Fruit fly (Drosophila melanogaster) whole organism, embryonic: ENCODE data around the gene Hayan.

Experiments
- Atf-2 ChIP-seq: fragments of 200-800 bp; sonication (Bioruptor generic); optimal IDR thresholded peaks from 2 replicates; lab custom pipeline; 2016; ENCODE audit warnings: missing biosample characterization, missing genetic modification characterization
- Atf6 ChIP-seq: fragments of 200-800 bp; sonication (Bioruptor generic); IDR thresholded peaks from 2 replicates; pipeline ENCODE4 v1.3.6; 2022; ENCODE audit warnings: missing biosample characterization, missing genetic modification characterization
- B-H1 ChIP-seq: fragments of 200-800 bp; sonication (Bioruptor generic); IDR thresholded peaks from 3 replicates; pipeline ENCODE4 v1.3.6; 2022; ENCODE audit warnings: missing biosample characterization, missing genetic modification characterization
- B-H2 ChIP-seq: fragments of 200-800 bp; sonication (Bioruptor generic); optimal IDR thresholded peaks from 2 replicates; lab custom pipeline; 2018; ENCODE audit warnings: missing biosample characterization, mild to moderate bottlenecking, missing genetic modification characterization
- CG10321 ChIP-seq: fragments of 200-800 bp; sonication (Bioruptor generic); IDR thresholded peaks from 2 replicates; pipeline ENCODE4 v1.3.6; 2022; ENCODE audit warnings: missing biosample characterization, missing genetic modification characterization
- CG12769 ChIP-seq: fragments of 200-800 bp; sonication (Bioruptor generic); optimal IDR thresholded peaks from 2 replicates; lab custom pipeline; 2019; ENCODE audit warnings: missing biosample characterization, mild to moderate bottlenecking, missing genetic modification characterization, moderate library complexity
- CG13775 ChIP-seq: fragments of 200-800 bp; sonication (Bioruptor generic); optimal IDR thresholded peaks from 3 replicates; lab custom pipeline; 2017; ENCODE audit warnings: missing biosample characterization, mild to moderate bottlenecking, missing genetic modification characterization
- CG15601 ChIP-seq: fragments of 200-800 bp; sonication (Bioruptor generic); optimal IDR thresholded peaks from 3 replicates; lab custom pipeline; 2019; ENCODE audit warnings: missing biosample characterization, mild to moderate bottlenecking, missing genetic modification characterization, moderate library complexity
- CG15696 ChIP-seq: fragments of 200-800 bp; sonication (Bioruptor generic); optimal IDR thresholded peaks from 2 replicates; lab custom pipeline; 2019; ENCODE audit warnings: missing biosample characterization, mild to moderate bottlenecking, missing genetic modification characterization, moderate library complexity
- CG17802 ChIP-seq: fragments of 200-800 bp; sonication (Bioruptor generic); optimal IDR thresholded peaks from 2 replicates; lab custom pipeline; 2018; ENCODE audit warnings: missing biosample characterization, mild to moderate bottlenecking, missing genetic modification characterization, moderate library complexity
- CG18011 ChIP-seq: fragments of 200-800 bp; sonication (Bioruptor generic); optimal IDR thresholded peaks from 2 replicates; lab custom pipeline; 2017; ENCODE audit warnings: missing biosample characterization, missing genetic modification characterization, mild to moderate bottlenecking, moderate library complexity, missing genotype
- CG31365 ChIP-seq: fragments of 200-800 bp; sonication (Bioruptor generic); optimal IDR thresholded peaks from 2 replicates; lab custom pipeline; 2018; ENCODE audit warnings: missing biosample characterization, mild to moderate bottlenecking, missing genetic modification characterization
- CG34376 ChIP-seq: fragments of 200-800 bp; sonication (Bioruptor generic); optimal IDR thresholded peaks from 2 replicates; lab custom pipeline; 2018; ENCODE audit warnings: missing biosample characterization, mild to moderate bottlenecking, missing genetic modification characterization
- CG3995 ChIP-seq: fragments of 200-800 bp; sonication (Bioruptor generic); optimal IDR thresholded peaks from 3 replicates; lab custom pipeline; 2016; ENCODE audit warnings: missing biosample characterization, missing genetic modification characterization
- CG4424 ChIP-seq: fragments of 200-800 bp; sonication (Bioruptor generic); optimal IDR thresholded peaks from 3 replicates; lab custom pipeline; 2016; ENCODE audit warnings: missing biosample characterization, missing genetic modification characterization
- CG4820 ChIP-seq: fragments of 200-800 bp; sonication (Bioruptor generic); optimal IDR thresholded peaks from 3 replicates; lab custom pipeline; 2016; ENCODE audit warnings: missing biosample characterization, missing genetic modification characterization
- CG6272 ChIP-seq: fragments of 200-800 bp; sonication (Bioruptor generic); IDR thresholded peaks from 2 replicates; pipeline ENCODE4 v1.3.6; 2022; ENCODE audit warnings: missing biosample characterization, missing genetic modification characterization
- CG6854 ChIP-seq: fragments of 200-800 bp; sonication (Bioruptor generic); optimal IDR thresholded peaks from 3 replicates; lab custom pipeline; 2017; ENCODE audit warnings: missing biosample characterization, mild to moderate bottlenecking, missing genetic modification characterization
- CG7786 ChIP-seq: fragments of 200-800 bp; sonication (Bioruptor generic); optimal IDR thresholded peaks from 2 replicates; lab custom pipeline; 2016; ENCODE audit warnings: missing biosample characterization, missing genetic modification characterization
- CG9215 ChIP-seq: fragments of 200-800 bp; sonication (Bioruptor generic); IDR thresholded peaks from 2 replicates; pipeline ENCODE4 v1.3.6; 2022; ENCODE audit warnings: missing biosample characterization, missing genetic modification characterization
- CG9932 ChIP-seq: fragments of 200-800 bp; sonication (Bioruptor generic); IDR thresholded peaks from 2 replicates; pipeline ENCODE4 v1.3.6; 2022; ENCODE audit warnings: missing biosample characterization, missing genetic modification characterization
- CTCF ChIP-seq: fragments of 200-800 bp; sonication (Bioruptor generic); optimal IDR thresholded peaks from 2 replicates; lab custom pipeline; 2017; ENCODE audit warnings: missing biosample characterization, mild to moderate bottlenecking, missing genetic modification characterization, moderate library complexity
- Chrac-16 ChIP-seq: fragments of 200-800 bp; sonication (Bioruptor generic); optimal IDR thresholded peaks from 3 replicates; lab custom pipeline; 2016; ENCODE audit warnings: missing biosample characterization, missing genetic modification characterization
- Dip3 ChIP-seq: fragments of 200-800 bp; sonication (Bioruptor generic); optimal IDR thresholded peaks from 3 replicates; lab custom pipeline; 2016; ENCODE audit warnings: missing biosample characterization, missing genetic modification characterization
- Drgx ChIP-seq: fragments of 200-800 bp; sonication (Bioruptor generic); IDR thresholded peaks from 2 replicates; pipeline ENCODE4 v1.3.6; 2022; ENCODE audit warnings: missing biosample characterization, missing genetic modification characterization
- Kr ChIP-seq: fragments of 200-800 bp; sonication (Bioruptor generic); optimal IDR thresholded peaks from 2 replicates; lab custom pipeline; 2017; ENCODE audit warnings: missing biosample characterization, mild to moderate bottlenecking, missing genetic modification characterization
- Med ChIP-seq: fragments of 200-800 bp; sonication (Bioruptor generic); peaks from one replicate; lab custom pipeline; 2016; ENCODE audit warnings: missing biosample characterization, missing genetic modification characterization, mild to moderate bottlenecking, inconsistent platforms, moderate library complexity
- NC2α ChIP-seq: fragments of 200-800 bp; sonication (Bioruptor generic); optimal IDR thresholded peaks from 2 replicates; lab custom pipeline; 2016; ENCODE audit warnings: missing biosample characterization, missing genetic modification characterization
- NFAT ChIP-seq: fragments of 200-800 bp; sonication (Bioruptor generic); IDR thresholded peaks from 2 replicates; pipeline ENCODE4 v1.3.6; 2022; ENCODE audit warnings: missing biosample characterization, missing genetic modification characterization
- Neu2 ChIP-seq: fragments of 200-800 bp; sonication (Bioruptor generic); optimal IDR thresholded peaks from 3 replicates; lab custom pipeline; 2016; ENCODE audit warnings: missing biosample characterization, missing genetic modification characterization, borderline replicate concordance
- Side ChIP-seq: fragments of 200-800 bp; sonication (Bioruptor generic); optimal IDR thresholded peaks from 2 replicates; lab custom pipeline; 2016; ENCODE audit warnings: missing biosample characterization, missing genetic modification characterization
- Six4 ChIP-seq: fragments of 200-800 bp; sonication (Bioruptor generic); optimal IDR thresholded peaks from 2 replicates; lab custom pipeline; 2016; ENCODE audit warnings: missing biosample characterization, missing genetic modification characterization
- Sry-δ ChIP-seq: fragments of 200-800 bp; sonication (Bioruptor generic); optimal IDR thresholded peaks from 2 replicates; lab custom pipeline; 2016; ENCODE audit warnings: missing biosample characterization, missing genetic modification characterization
- Ssrp ChIP-seq: fragments of 200-800 bp; sonication (Bioruptor generic); optimal IDR thresholded peaks from 2 replicates; lab custom pipeline; 2018; ENCODE audit warnings: missing biosample characterization, mild to moderate bottlenecking, missing genetic modification characterization, moderate library complexity
- TFAM ChIP-seq: fragments of 200-800 bp; sonication (Bioruptor generic); optimal IDR thresholded peaks from 2 replicates; lab custom pipeline; 2017; ENCODE audit warnings: missing biosample characterization, missing genetic modification characterization, inconsistent platforms
- Vsx1 ChIP-seq: fragments of 200-800 bp; sonication (Bioruptor generic); optimal IDR thresholded peaks from 2 replicates; lab custom pipeline; 2017; ENCODE audit warnings: missing biosample characterization, mild to moderate bottlenecking, missing genetic modification characterization, missing genetic modification reagents
- ase ChIP-seq: fragments of 200-800 bp; sonication (Bioruptor generic); IDR thresholded peaks from 3 replicates; pipeline ENCODE4 v1.3.6; 2022; ENCODE audit warnings: missing biosample characterization, missing genetic modification characterization
- bcd ChIP-seq: fragments of 200-800 bp; sonication (Bioruptor generic); optimal IDR thresholded peaks from 2 replicates; lab custom pipeline; 2017; ENCODE audit warnings: missing biosample characterization, mild to moderate bottlenecking, missing genetic modification characterization
- chm ChIP-seq: fragments of 200-800 bp; sonication (Bioruptor generic); IDR thresholded peaks from 2 replicates; pipeline ENCODE4 v1.3.6; 2022; ENCODE audit warnings: missing biosample characterization, missing genetic modification characterization
- eyg ChIP-seq: fragments of 200-800 bp; sonication (Bioruptor generic); optimal IDR thresholded peaks from 3 replicates; lab custom pipeline; 2016; ENCODE audit warnings: missing biosample characterization, missing genetic modification characterization
- fd102C ChIP-seq: fragments of 200-800 bp; sonication (Bioruptor generic); optimal IDR thresholded peaks from 2 replicates; lab custom pipeline; 2018; ENCODE audit warnings: missing biosample characterization, mild to moderate bottlenecking, missing genetic modification characterization, moderate library complexity
- kni ChIP-seq: fragments of 200-800 bp; sonication (Bioruptor generic); optimal IDR thresholded peaks from 3 replicates; lab custom pipeline; 2017; ENCODE audit warnings: mild to moderate bottlenecking, missing biosample characterization, missing genetic modification reagents, missing genetic modification characterization
- lbe ChIP-seq: fragments of 200-800 bp; sonication (Bioruptor generic); optimal IDR thresholded peaks from 2 replicates; lab custom pipeline; 2016; ENCODE audit warnings: missing biosample characterization, mild to moderate bottlenecking, missing genetic modification characterization
- otp ChIP-seq: fragments of 200-800 bp; sonication (Bioruptor generic); IDR thresholded peaks from 3 replicates; pipeline ENCODE4, ENCODE4 v1.3.6; 2022; ENCODE audit warnings: missing biosample characterization, missing genetic modification characterization
- prd ChIP-seq, 3 experiments: fragments of >200 bp in 2 of 3; fragments of 200-800 bp in 1 of 3; sonication (Bioruptor generic) in 1 of 3; optimal IDR thresholded peaks in 2 of 3; IDR thresholded peaks in 1 of 3; 2 replicates in 2 of 3; 3 replicates in 1 of 3; pipeline versions ENCODE4 v1.3.6 to Lab custom; 2017 to 2022; ENCODE audit warnings: missing biosample characterization in 1 of 3, missing genetic modification characterization in 1 of 3
- sc ChIP-seq, 3 experiments: fragments of >200 bp in 2 of 3; fragments of 200-800 bp in 1 of 3; sonication (Bioruptor generic) in 1 of 3; optimal IDR thresholded peaks; 2 replicates in 2 of 3; 3 replicates in 1 of 3; lab custom pipeline; 2017; ENCODE audit warnings: mild to moderate bottlenecking in 1 of 3, missing biosample characterization in 1 of 3, missing genetic modification characterization in 1 of 3, missing genetic modification reagents in 1 of 3
- ttk ChIP-seq: fragments of 200-800 bp; sonication (Bioruptor generic); IDR thresholded peaks from 2 replicates; pipeline ENCODE4 v2.1.2; 2022; ENCODE audit warnings: missing biosample characterization, missing genetic modification characterization
- tup ChIP-seq: fragments of 200-800 bp; sonication (Bioruptor generic); optimal IDR thresholded peaks from 2 replicates; lab custom pipeline; 2016; ENCODE audit warnings: missing biosample characterization, mild to moderate bottlenecking, missing genetic modification characterization, moderate library complexity
- z ChIP-seq: fragments of 200-800 bp; sonication (Bioruptor generic); IDR thresholded peaks from 3 replicates; pipeline ENCODE4 v1.3.6; 2022; ENCODE audit warnings: missing biosample characterization, missing genetic modification characterization

The Hayan gene

dm6 chrX:18483261-18484218, at the start of gene Hayan:
Gene Hayan (minus strand): TSS chrX:18483772.
- TF ChIP-seq TFAM (no peak), CG13775 (GFP tag; lab: Kevin White, UChicago) (no peak), CTCF (GFP tag; lab: Kevin White, UChicago) (no peak), B-H2 (GFP tag; lab: Kevin White, UChicago) (no peak), CG15601 (no peak), CG10321 (GFP tag; lab: Robert Waterston, UW) (no peak), sc (optimal IDR thresholded peaks at IDR 0.05; lab: Kevin White, UChicago) (no peak), sc (GFP tag; optimal IDR thresholded peaks at IDR 0.05; lab: Kevin White, UChicago) (no peak), Kr (GFP tag; lab: Kevin White, UChicago) (no peak), Atf-2 (no peak), CG9215 (GFP tag; lab: Robert Waterston, UW) (no peak), bcd (GFP tag; lab: Kevin White, UChicago) (no peak), eyg (GFP tag; lab: Kevin White, UChicago) (no peak), CG3995 (GFP tag; lab: Kevin White, UChicago) (no peak), B-H1 (GFP tag; lab: Robert Waterston, UW) (no peak), CG6272 (GFP tag; lab: Robert Waterston, UW) (no peak), prd (optimal IDR thresholded peaks at IDR 0.05; lab: Kevin White, UChicago) (no peak), prd (GFP tag; IDR thresholded peaks at IDR 0.05; lab: Robert Waterston, UW) (no peak), CG4424 (GFP tag; lab: Kevin White, UChicago) (no peak), Vsx1 (no peak), Neu2 (GFP tag; lab: Kevin White, UChicago) (no peak), Ssrp (tag; lab: Kevin White, UChicago) (no peak), Six4 (GFP tag; lab: Kevin White, UChicago) (no peak), z (GFP tag; lab: Robert Waterston, UW) (no peak), Drgx (GFP tag; lab: Robert Waterston, UW) (peak; percentile 34; the same call in 1 of the 2 replicates), CG7786 (GFP tag; lab: Kevin White, UChicago) (no peak), Side (GFP tag; lab: Kevin White, UChicago) (no peak), ttk (no peak), CG15696 (tag; lab: Kevin White, UChicago) (no peak), CG4820 (GFP tag; lab: Kevin White, UChicago) (no peak), NC2α (GFP tag; lab: Kevin White, UChicago) (no peak), Med (GFP tag; lab: Kevin White, UChicago) (peak; percentile 44), ase (no peak), Chrac-16 (GFP tag; lab: Kevin White, UChicago) (no peak), fd102C (GFP tag; lab: Kevin White, UChicago) (no peak), lbe (peak; percentile 9), CG6854 (no peak), CG17802 (tag; lab: Kevin White, UChicago) (no peak), chm (GFP tag; lab: Robert Waterston, UW) (no peak), CG12769 (peak; percentile 15), otp (no peak), CG31365 (tag; lab: Kevin White, UChicago) (no peak), Atf6 (no peak), Sry-δ (GFP tag; lab: Kevin White, UChicago) (no peak), CG18011 (GFP tag; lab: Kevin White, UChicago) (no peak), Dip3 (GFP tag; lab: Kevin White, UChicago) (no peak), kni (GFP tag; lab: Kevin White, UChicago) (no peak), tup (GFP tag; lab: Kevin White, UChicago) (no peak), CG34376 (peak; percentile 86), CG9932 (GFP tag; lab: Robert Waterston, UW) (0 out of 2 replicates have a peak, but pooled peaks have one; percentile 22), NFAT (no peak)
